Worm (Caenorhabditis elegans): ENCODE measurements around the gene metr-1.

DNA sequence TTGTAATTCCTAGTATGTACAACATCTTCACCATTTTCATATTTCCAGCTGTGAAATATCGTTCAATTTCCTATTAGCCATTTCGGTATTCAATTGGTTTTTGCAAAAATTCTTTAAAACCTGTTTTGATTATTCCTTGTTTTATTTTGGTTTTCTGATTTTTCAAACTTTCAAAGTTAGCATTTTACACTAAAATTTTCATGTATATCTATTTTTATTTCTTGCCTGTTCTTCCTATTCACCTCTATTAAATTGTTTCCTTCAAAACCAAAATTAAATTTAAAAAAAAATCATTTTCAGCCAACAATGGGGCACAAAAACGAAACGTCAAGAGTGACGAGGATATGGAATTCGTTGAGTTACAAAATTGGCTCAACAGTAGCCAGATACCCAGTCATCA is 37.4 kb upstream of the metr-1 start, which contains the start of gene ptr-8:
- TF ChIP-seq egl-5 (tag; optimal IDR thresholded peaks at IDR 0.05), result no peak
- TF ChIP-seq nhr-12 (tag; optimal IDR thresholded peaks at IDR 0.05), result no peak
- TF ChIP-seq nhr-237 (tag; optimal IDR thresholded peaks at IDR 0.05), result no peak
- no peak for TF ChIP-seq unc-39 (tag; optimal IDR thresholded peaks at IDR 0.05)
- no peak for TF ChIP-seq nhr-11 (tag; optimal IDR thresholded peaks at IDR 0.05)
- no peak for TF ChIP-seq aly-2 (tag; optimal IDR thresholded peaks at IDR 0.05)
- no peak for TF ChIP-seq elt-3 (tag; optimal IDR thresholded peaks at IDR 0.05)
- no peak for TF ChIP-seq fkh-10 (GFP tag; optimal IDR thresholded peaks at IDR 0.05)
